Worm (Caenorhabditis elegans) whole organism, L4/young adult: Measurements from ENCODE around the gene D1069.3.

Experiments
- W03F9.2 ChIP-seq: fragments of 150-350 bp; optimal IDR thresholded peaks from 2 replicates; lab custom pipeline; 2014; ENCODE audit warnings: missing biosample characterization, missing genetic modification characterization
- dao-5 ChIP-seq: sonication (generic microtip); optimal IDR thresholded peaks from 2 replicates; lab custom pipeline; 2016; ENCODE audit warnings: missing genotype, missing genetic modification characterization, moderate library complexity, missing compliant biosample characterization
- him-1 ChIP-seq: sonication (generic microtip); optimal IDR thresholded peaks from 2 replicates; lab custom pipeline; 2016; ENCODE audit warnings: missing genotype, missing genetic modification reagents, missing genetic modification characterization, missing compliant biosample characterization

ce11 chrII:299684-300083, 48.0 kb downstream of the D1069.3 start, which contains the start of gene K01A2.6:
- TF ChIP-seq dao-5 (tag; lab: Kevin White, UChicago) = no peak
- no peak for TF ChIP-seq him-1 (tag; lab: Kevin White, UChicago)
- TF ChIP-seq W03F9.2 (tag; lab: Kevin White, UChicago) = no peak
